Worm (Caenorhabditis elegans) whole organism, mixed stage, embryonic: ENCODE results near the gene nas-25.

Experiments
- ces-1 ChIP-seq: fragments of 150-350 bp; optimal IDR thresholded peaks from 2 replicates; lab custom pipeline; 2014; ENCODE audit warnings: missing biosample characterization, missing genetic modification reagents, missing genetic modification characterization
- lin-13 ChIP-seq: fragments of 150-350 bp; optimal IDR thresholded peaks from 2 replicates; lab custom pipeline; 2014; ENCODE audit warnings: missing biosample characterization, missing genetic modification characterization

DNA sequence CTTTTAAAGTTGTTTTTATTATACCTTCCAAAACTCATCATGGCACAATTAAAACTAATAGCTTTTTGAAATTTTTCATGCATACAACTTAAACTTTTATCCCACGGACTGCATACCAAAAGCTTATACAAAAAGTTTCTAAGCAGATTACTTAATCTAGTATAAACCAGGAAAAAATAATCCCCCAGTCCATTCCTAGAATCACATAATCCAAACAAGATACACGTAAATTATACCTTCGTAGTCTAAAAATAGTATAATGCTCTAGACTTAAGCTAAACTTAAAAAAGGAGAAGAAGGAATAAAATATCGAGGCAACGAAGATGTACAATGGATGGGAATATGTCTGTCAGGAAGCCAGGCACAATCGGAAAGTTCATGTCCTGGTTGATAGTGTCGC lies 30.6 kb upstream of the nas-25 start:
- no peak for TF ChIP-seq lin-13 (tag; lab: Kevin White, UChicago)
- TF ChIP-seq ces-1 (GFP tag; lab: Kevin White, UChicago): no peak
